Worm (Caenorhabditis elegans) whole organism, L1 larva: ENCODE measurements around the gene F08F1.3.

Source experiments
- efl-3 ChIP-seq: fragments of 200-800 bp; sonication (Bioruptor generic); optimal IDR thresholded peaks from 2 replicates; lab custom pipeline; 2018; ENCODE audit warnings: mild to moderate bottlenecking, missing genetic modification characterization, missing compliant biosample characterization
- irx-1 ChIP-seq: sonication (generic microtip); optimal IDR thresholded peaks from 2 replicates; lab custom pipeline; 2016; ENCODE audit warnings: missing genetic modification characterization, missing compliant biosample characterization
- lsy-2 ChIP-seq, 2 experiments: fragments of 150-350 bp; optimal IDR thresholded peaks; 2 replicates each; lab custom pipeline; 2014; ENCODE audit warnings: missing biosample characterization in 2 of 2, missing genetic modification characterization in 2 of 2
- unc-130 ChIP-seq: fragments of 150-350 bp; optimal IDR thresholded peaks from 2 replicates; lab custom pipeline; 2017; ENCODE audit warnings: missing biosample characterization, missing genetic modification characterization, inconsistent platforms

DNA sequence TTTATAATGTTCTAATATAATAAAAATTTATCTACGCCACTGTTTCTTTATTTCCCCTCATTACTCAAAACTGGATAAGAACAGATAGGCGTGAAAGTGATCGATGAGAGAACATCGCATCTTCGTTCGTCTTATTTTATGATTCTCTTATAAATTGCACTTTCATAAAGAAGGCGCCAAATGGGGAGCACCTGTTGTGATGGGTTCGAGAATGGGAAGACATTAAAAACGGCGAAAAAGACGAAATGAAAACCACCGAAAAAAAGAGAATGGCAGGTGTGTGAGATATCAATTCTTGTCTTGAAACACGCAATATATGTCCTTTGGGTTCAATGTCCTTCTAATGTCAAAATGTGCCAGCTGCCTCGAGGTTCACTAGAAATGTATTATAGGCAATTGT is 34.4 kb upstream of the F08F1.3 start:
- TF ChIP-seq efl-3 (GFP tag; lab: Kevin White, UChicago) (no peak), unc-130 (no peak), irx-1 (tag; lab: Kevin White, UChicago) (no peak), lsy-2 (tag; optimal IDR thresholded peaks at IDR 0.05; lab: Kevin White, UChicago) (no peak)
